Fruit fly (Drosophila melanogaster) whole organism, adult: ENCODE data around the gene CG31145.

Experiments used
- CG11617 ChIP-seq: fragments of 200-800 bp; sonication (Bioruptor generic); optimal IDR thresholded peaks from 2 replicates; lab custom pipeline; 2017; ENCODE audit warnings: mild to moderate bottlenecking, missing biosample characterization, missing genetic modification reagents, missing genetic modification characterization
- CG12768 ChIP-seq: fragments of 200-800 bp; sonication (Bioruptor generic); optimal IDR thresholded peaks from 2 replicates; lab custom pipeline; 2017; ENCODE audit warnings: missing biosample characterization, missing genetic modification characterization, mild to moderate bottlenecking, moderate library complexity, missing genetic modification reagents
- CG14711 ChIP-seq: fragments of 200-800 bp; sonication (Bioruptor generic); optimal IDR thresholded peaks from 2 replicates; lab custom pipeline; 2018; ENCODE audit warnings: missing biosample characterization, mild to moderate bottlenecking, missing genetic modification characterization, moderate library complexity
- CG1620 ChIP-seq: fragments of 200-800 bp; sonication (Bioruptor generic); optimal IDR thresholded peaks from 2 replicates; lab custom pipeline; 2016; ENCODE audit warnings: missing biosample characterization, missing genetic modification characterization
- CG33017 ChIP-seq: fragments of 200-800 bp; sonication (Bioruptor generic); optimal IDR thresholded peaks from 2 replicates; lab custom pipeline; 2018; ENCODE audit warnings: missing biosample characterization, mild to moderate bottlenecking, missing genetic modification characterization, moderate library complexity
- CG5204 ChIP-seq: fragments of 200-800 bp; sonication (Bioruptor generic); optimal IDR thresholded peaks from 2 replicates; lab custom pipeline; 2016; ENCODE audit warnings: missing biosample characterization, missing genetic modification characterization
- CG7045 ChIP-seq: fragments of 200-800 bp; sonication (Bioruptor generic); optimal IDR thresholded peaks from 2 replicates; lab custom pipeline; 2017; ENCODE audit warnings: missing biosample characterization, mild to moderate bottlenecking, missing genetic modification characterization
- CG7101 ChIP-seq: fragments of 200-800 bp; sonication (Bioruptor generic); optimal IDR thresholded peaks from 2 replicates; lab custom pipeline; 2018; ENCODE audit warnings: missing biosample characterization, mild to moderate bottlenecking, missing genetic modification characterization, moderate library complexity
- Clk ChIP-seq: fragments of 200-800 bp; sonication (Bioruptor generic); optimal IDR thresholded peaks from 2 replicates; lab custom pipeline; 2017; ENCODE audit warnings: missing biosample characterization, missing genetic modification characterization
- Crg-1 ChIP-seq: fragments of 200-800 bp; sonication (Bioruptor generic); optimal IDR thresholded peaks from 2 replicates; lab custom pipeline; 2016; ENCODE audit warnings: missing biosample characterization, missing genetic modification characterization
- Hr96 ChIP-seq: fragments of 200-800 bp; sonication (Bioruptor generic); optimal IDR thresholded peaks from 2 replicates; lab custom pipeline; 2016; ENCODE audit warnings: missing biosample characterization, missing genetic modification characterization
- Mnt ChIP-seq: fragments of 200-800 bp; sonication (Bioruptor generic); optimal IDR thresholded peaks from 2 replicates; lab custom pipeline; 2016; ENCODE audit warnings: missing biosample characterization, mild to moderate bottlenecking, missing genetic modification characterization
- bab1 ChIP-seq: fragments of 200-800 bp; sonication (Bioruptor generic); optimal IDR thresholded peaks from 3 replicates; lab custom pipeline; 2019; ENCODE audit warnings: missing biosample characterization, mild to moderate bottlenecking, missing genetic modification characterization, moderate library complexity
- cic ChIP-seq: fragments of 200-800 bp; sonication (Bioruptor generic); optimal IDR thresholded peaks from 2 replicates; lab custom pipeline; 2017; ENCODE audit warnings: missing biosample characterization, mild to moderate bottlenecking, missing genetic modification characterization, moderate library complexity
- cnc ChIP-seq, 2 experiments: fragments of >200 bp; optimal IDR thresholded peaks; 2 replicates each; lab custom pipeline; 2017
- kay ChIP-seq: fragments of 200-800 bp; sonication (Bioruptor generic); peaks from one replicate; lab custom pipeline; 2016; ENCODE audit warnings: missing biosample characterization, missing genetic modification characterization, borderline replicate concordance
- ovo ChIP-seq: fragments of 200-800 bp; sonication (Bioruptor generic); optimal IDR thresholded peaks from 2 replicates; lab custom pipeline; 2016; ENCODE audit warnings: missing biosample characterization, missing genetic modification characterization
- pad ChIP-seq: fragments of 200-800 bp; sonication (Bioruptor generic); optimal IDR thresholded peaks from 3 replicates; lab custom pipeline; 2017; ENCODE audit warnings: missing biosample characterization, missing genetic modification characterization, mild to moderate bottlenecking, moderate library complexity, missing genetic modification reagents
- tj ChIP-seq: fragments of 200-800 bp; sonication (Bioruptor generic); optimal IDR thresholded peaks from 3 replicates; lab custom pipeline; 2017; ENCODE audit warnings: missing biosample characterization, mild to moderate bottlenecking, missing genetic modification characterization, moderate library complexity
- toe ChIP-seq: fragments of 200-800 bp; sonication (Bioruptor generic); optimal IDR thresholded peaks from 2 replicates; lab custom pipeline; 2016; ENCODE audit warnings: missing biosample characterization, missing genetic modification characterization

CG31145 gene

DNA sequence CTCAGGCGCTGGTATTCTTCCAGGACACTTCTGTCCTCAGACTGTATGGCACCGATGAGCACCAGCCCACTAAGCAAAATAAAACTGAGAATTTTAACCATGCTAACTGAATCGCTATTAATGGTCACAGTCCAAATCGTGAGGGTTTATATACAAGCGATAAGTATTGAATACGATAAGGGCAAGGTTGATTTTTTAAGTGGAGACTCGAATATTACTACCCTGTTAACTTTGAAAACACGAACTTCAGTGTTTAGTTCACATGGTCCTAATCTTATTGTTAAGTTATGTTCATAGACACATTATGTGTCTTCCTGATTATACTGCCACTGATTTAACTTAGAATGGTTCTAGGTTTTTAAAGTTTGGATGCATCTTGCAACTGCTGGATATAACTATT, 76.8 kb downstream of the CG31145 start, which contains the start of gene CG33337:
CG33337 (minus strand) TSS at position 101 of the 400 bp plus-strand sequence.
- TF ChIP-seq cic (GFP tag; lab: Kevin White, UChicago) (no peak), ovo (GFP tag; lab: Kevin White, UChicago) (no peak), CG5204 (no peak), CG12768 (no peak), pad (GFP tag; lab: Kevin White, UChicago) (no peak), cnc (optimal IDR thresholded peaks at IDR 0.05; lab: Kevin White, UChicago) (no peak), CG7045 (GFP tag; lab: Kevin White, UChicago) (no peak), CG1620 (no peak), CG7101 (tag; lab: Kevin White, UChicago) (no peak), Crg-1 (GFP tag; lab: Kevin White, UChicago) (no peak), toe (GFP tag; lab: Kevin White, UChicago) (no peak), CG11617 (no peak), CG14711 (no peak), bab1 (no peak), CG33017 (no peak), kay (GFP tag; lab: Kevin White, UChicago) (no peak)

DNA sequence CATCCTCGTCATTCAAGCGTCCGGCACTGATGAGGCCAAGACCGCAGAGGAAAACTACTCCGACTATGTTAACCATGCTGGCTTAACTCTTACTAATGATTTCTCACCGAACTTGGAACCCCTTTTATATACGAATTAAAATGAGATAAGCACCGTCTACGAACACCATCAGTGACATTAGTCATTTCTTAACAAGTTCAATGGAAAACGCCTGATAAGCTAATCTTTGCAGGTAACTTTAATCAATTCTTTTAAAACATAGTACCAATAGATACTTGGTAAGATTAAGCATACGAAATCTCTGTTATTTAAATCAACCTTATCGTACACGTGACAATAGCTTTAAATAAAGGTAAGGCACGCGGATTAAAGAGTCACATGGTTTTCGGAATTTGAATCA, 79.7 kb downstream of the CG31145 start, which contains the start of gene CG10182:
CG10182 (minus strand) TSS at position 101 of the 400 bp plus-strand sequence.
- TF ChIP-seq CG12768: no peak
- no peak for TF ChIP-seq Clk (GFP tag; lab: Kevin White, UChicago)
- TF ChIP-seq pad (GFP tag; lab: Kevin White, UChicago): no peak
- no peak for TF ChIP-seq CG1620

DNA sequence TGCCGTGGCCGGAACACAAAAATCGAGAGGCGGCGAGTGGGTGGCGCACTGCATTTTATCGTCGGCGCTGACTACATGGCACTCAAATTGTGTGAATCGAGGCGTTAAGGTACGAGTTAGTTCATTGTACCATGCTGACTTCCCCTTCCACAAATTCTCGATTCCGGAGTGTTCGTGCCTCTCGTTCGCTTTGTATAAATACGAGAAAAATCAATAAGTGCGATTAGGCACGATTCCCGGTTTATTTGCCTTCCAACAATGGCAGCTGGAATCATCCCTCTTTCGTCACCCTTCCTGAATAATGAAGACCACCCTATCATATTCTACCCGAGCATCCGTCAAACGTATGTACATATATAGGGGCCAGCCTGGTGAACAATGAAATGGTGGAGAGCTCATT, 92.8 kb downstream of the CG31145 start:
- TF ChIP-seq bab1: no peak

DNA sequence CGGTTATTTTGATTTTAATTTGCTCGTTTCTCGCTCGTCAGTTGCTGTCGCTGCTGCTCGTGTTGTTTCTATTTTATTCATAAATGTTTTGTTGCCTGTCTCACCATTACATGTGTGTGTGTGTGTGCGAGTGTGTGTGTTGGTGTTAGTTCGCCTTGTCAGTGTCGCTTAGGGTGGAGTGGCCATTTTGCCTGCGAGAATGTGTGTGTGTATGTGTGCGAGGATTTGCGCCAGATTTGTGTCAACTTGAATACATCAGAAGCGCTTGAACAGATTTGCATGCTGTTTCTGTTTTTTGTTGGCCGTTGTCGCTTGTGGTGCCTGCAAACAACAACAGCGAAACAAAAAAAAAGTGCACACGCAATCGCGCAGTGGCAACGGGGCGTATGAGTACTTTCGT, 100.3 kb downstream of the CG31145 start:
- TF ChIP-seq CG11617 (no peak), Hr96 (GFP tag; lab: Kevin White, UChicago) (no peak), CG7101 (tag; lab: Kevin White, UChicago) (no peak), CG7045 (GFP tag; lab: Kevin White, UChicago) (no peak)

DNA sequence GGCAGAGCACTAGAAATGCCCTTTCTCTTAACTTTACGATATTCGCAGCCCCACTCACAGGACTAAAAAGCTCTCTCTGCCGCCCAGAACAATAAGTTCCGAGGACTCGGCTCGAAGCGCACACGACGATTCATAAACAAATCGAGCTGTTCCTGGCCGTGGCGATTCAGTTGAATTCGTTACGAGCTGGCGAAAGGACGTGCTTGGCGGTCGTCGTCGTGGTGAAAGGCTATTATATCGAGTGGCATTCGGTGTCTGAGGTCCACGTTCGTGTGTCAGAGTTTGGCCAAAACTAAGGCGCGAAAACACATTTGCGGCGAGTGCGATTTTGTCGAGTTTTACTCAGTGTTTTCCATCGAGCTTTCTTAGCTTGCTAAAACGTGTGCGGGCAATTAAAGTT, 112.2 kb downstream of the CG31145 start, which contains the start of gene beat-IV:
beat-IV (plus strand) TSS at position 169 of the 400 bp plus-strand sequence.
- TF ChIP-seq CG12768 (no peak), cnc (optimal IDR thresholded peaks at IDR 0.05; lab: Kevin White, UChicago) (no peak), kay (GFP tag; lab: Kevin White, UChicago) (no peak), CG14711 (no peak), pad (GFP tag; lab: Kevin White, UChicago) (no peak), CG7101 (tag; lab: Kevin White, UChicago) (no peak), CG33017 (no peak), tj (GFP tag; lab: Kevin White, UChicago) (no peak), Mnt (GFP tag; lab: Kevin White, UChicago) (no peak), bab1 (no peak), CG5204 (no peak), Hr96 (GFP tag; lab: Kevin White, UChicago) (no peak), cic (GFP tag; lab: Kevin White, UChicago) (no peak), toe (GFP tag; lab: Kevin White, UChicago) (no peak), CG7045 (GFP tag; lab: Kevin White, UChicago) (no peak)

DNA sequence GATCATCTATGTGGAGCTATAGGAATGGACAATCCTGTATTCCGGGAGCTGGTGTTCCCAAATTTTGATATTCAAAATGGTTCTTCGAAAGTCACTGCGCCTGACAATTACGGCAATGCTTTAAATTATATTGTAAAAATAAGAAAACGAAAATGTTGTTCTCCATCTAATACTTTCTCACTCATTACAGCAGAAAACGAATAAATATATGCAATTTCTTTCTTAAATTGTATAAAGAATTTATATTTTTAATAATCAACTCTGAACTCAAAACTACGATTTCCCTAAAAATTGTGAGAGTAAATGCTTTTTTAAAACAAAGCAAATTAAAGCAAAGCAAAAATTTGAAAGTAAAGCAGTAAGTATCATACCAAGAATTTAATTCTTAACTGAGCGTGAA, 112.6 kb downstream of the CG31145 start, which contains the start of gene CG10164:
CG10164 (minus strand) TSS at position 101 of the 400 bp plus-strand sequence.
- TF ChIP-seq Crg-1 (GFP tag; lab: Kevin White, UChicago) (no peak), Mnt (GFP tag; lab: Kevin White, UChicago) (no peak), kay (GFP tag; lab: Kevin White, UChicago) (no peak), bab1 (no peak), cnc (optimal IDR thresholded peaks at IDR 0.05; lab: Kevin White, UChicago) (no peak)
